Fruit fly (Drosophila melanogaster): ENCODE data around the gene CG17564.

DNA sequence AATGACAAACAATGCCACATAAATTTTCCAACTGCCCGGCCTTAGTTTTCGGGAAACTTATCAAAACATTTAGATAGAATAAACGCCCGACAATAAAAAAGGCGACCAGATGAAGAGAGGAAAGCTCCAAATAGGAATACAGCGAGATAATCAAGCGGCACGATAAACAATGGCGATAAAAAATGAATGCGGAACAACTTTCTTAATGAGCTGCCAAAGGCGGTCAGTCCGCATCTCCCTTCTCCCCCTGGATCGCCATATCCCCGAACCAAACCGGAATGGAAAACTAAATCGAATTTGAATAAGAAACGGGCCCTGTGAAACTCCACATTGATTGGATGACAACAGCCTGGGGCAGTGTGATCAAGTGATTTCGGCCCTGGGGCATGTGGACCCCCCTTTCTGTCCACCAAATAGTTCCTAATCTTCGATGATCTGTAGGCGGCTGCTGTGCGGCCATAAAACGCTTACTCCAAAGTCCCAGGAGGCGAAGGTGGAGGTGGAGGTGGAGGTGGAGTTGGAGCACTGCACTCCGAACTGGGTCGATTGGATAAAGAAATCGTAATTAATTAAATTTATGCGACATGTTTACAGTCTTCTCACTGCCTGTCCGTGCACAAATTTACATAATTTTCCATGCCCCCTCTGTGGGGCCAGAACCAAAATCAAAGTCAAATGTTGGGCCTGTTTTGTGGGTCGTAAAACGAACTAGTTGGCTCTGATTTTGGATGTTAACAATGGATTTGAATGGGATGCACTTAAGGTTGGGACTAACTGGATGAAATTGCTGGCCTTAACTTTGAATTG lies 21.3 kb upstream of the CG17564 start:
- TF ChIP-seq CG13204 (GFP tag; optimal IDR thresholded peaks at IDR 0.05) = no peak
- TF ChIP-seq CG32121 (GFP tag; IDR thresholded peaks at IDR 0.05) = no peak
- TF ChIP-seq CG15710 (tag; optimal IDR thresholded peaks at IDR 0.05) = no peak
- no peak for TF ChIP-seq CG9948 (tag; optimal IDR thresholded peaks at IDR 0.05)
- TF ChIP-seq CG14655 (GFP tag; optimal IDR thresholded peaks at IDR 0.05) = no peak
- no peak for TF ChIP-seq Snoo (tag; optimal IDR thresholded peaks at IDR 0.05)
- TF ChIP-seq EcR (GFP tag; optimal IDR thresholded peaks at IDR 0.05) = no peak
- no peak for TF ChIP-seq CG34367 (tag; optimal IDR thresholded peaks at IDR 0.05)
- no peak for TF ChIP-seq gl (tag; optimal IDR thresholded peaks at IDR 0.05)

Data from whole organism, pupa.